Fruit fly (Drosophila melanogaster): ENCODE results near the gene CG46309.

dm6 chr2L:16288393-16288731 is 36.8 kb upstream of the CG46309 start:
- TF ChIP-seq CG12605 (GFP tag; IDR thresholded peaks at IDR 0.05) (no peak), CG10348 (GFP tag; IDR thresholded peaks at IDR 0.05) (no peak), CG14655 (GFP tag; optimal IDR thresholded peaks at IDR 0.05) (no peak), EcR (GFP tag; optimal IDR thresholded peaks at IDR 0.05) (no peak), gl (tag; optimal IDR thresholded peaks at IDR 0.05) (no peak), CG17806 (tag; optimal IDR thresholded peaks at IDR 0.05) (no peak), Snoo (tag; optimal IDR thresholded peaks at IDR 0.05) (no peak), CG15710 (tag; optimal IDR thresholded peaks at IDR 0.05) (no peak), CG8301 (tag; optimal IDR thresholded peaks at IDR 0.05) (no peak), CG13204 (GFP tag; optimal IDR thresholded peaks at IDR 0.05) (no peak), Pif1A (GFP tag; optimal IDR thresholded peaks at IDR 0.05) (no peak)

Measured in whole organism, pupa.